Fruit fly (Drosophila melanogaster): ENCODE data around the gene Dscam2.

Dscam2 gene

dm6 chr3L:7137613-7138189 lies 52.0 kb downstream of the Dscam2 start:
- TF ChIP-seq toe (GFP tag; optimal IDR thresholded peaks at IDR 0.05) (no peak), Mnt (GFP tag; optimal IDR thresholded peaks at IDR 0.05) (no peak), ovo (GFP tag; optimal IDR thresholded peaks at IDR 0.05) (no peak), pad (GFP tag; optimal IDR thresholded peaks at IDR 0.05) (no peak), Hr96 (GFP tag; optimal IDR thresholded peaks at IDR 0.05) (no peak)

dm6 chr3L:7136663-7137062 lies 53.1 kb downstream of the Dscam2 start:
- no peak for TF ChIP-seq tj (GFP tag; optimal IDR thresholded peaks at IDR 0.05)
- no peak for TF ChIP-seq toe (GFP tag; optimal IDR thresholded peaks at IDR 0.05)
- TF ChIP-seq Clk (GFP tag; optimal IDR thresholded peaks at IDR 0.05), result no peak
- no peak for TF ChIP-seq CG14711 (tag; optimal IDR thresholded peaks at IDR 0.05)
- TF ChIP-seq cnc (optimal IDR thresholded peaks at IDR 0.05), result no peak
- no peak for TF ChIP-seq CG33017 (tag; optimal IDR thresholded peaks at IDR 0.05)
- no peak for TF ChIP-seq CG7101 (tag; optimal IDR thresholded peaks at IDR 0.05)
- no peak for TF ChIP-seq CG7045 (GFP tag; optimal IDR thresholded peaks at IDR 0.05)
- TF ChIP-seq CG5204 (GFP tag; optimal IDR thresholded peaks at IDR 0.05), result no peak
- TF ChIP-seq pad (GFP tag; optimal IDR thresholded peaks at IDR 0.05), result no peak
- no peak for TF ChIP-seq Mnt (GFP tag; optimal IDR thresholded peaks at IDR 0.05)
- TF ChIP-seq CG1620 (GFP tag; optimal IDR thresholded peaks at IDR 0.05), result no peak
- TF ChIP-seq ovo (GFP tag; optimal IDR thresholded peaks at IDR 0.05), result no peak
- no peak for TF ChIP-seq Crg-1 (GFP tag; optimal IDR thresholded peaks at IDR 0.05)
- TF ChIP-seq kay (GFP tag; ENCODE audit: borderline replicate concordance), result no peak
- no peak for TF ChIP-seq Hr96 (GFP tag; optimal IDR thresholded peaks at IDR 0.05)
- TF ChIP-seq cic (GFP tag; optimal IDR thresholded peaks at IDR 0.05), result no peak
- no peak for TF ChIP-seq CG11617 (GFP tag; optimal IDR thresholded peaks at IDR 0.05)
- TF ChIP-seq CG12768 (GFP tag; optimal IDR thresholded peaks at IDR 0.05), result no peak

dm6 chr3L:7134818-7135217 lies 54.9 kb downstream of the Dscam2 start:
- peak; percentile 85 for TF ChIP-seq tj (GFP tag; optimal IDR thresholded peaks at IDR 0.05)
- TF ChIP-seq cnc (optimal IDR thresholded peaks at IDR 0.05), result no peak
- TF ChIP-seq kay (GFP tag; ENCODE audit: borderline replicate concordance), result peak; percentile 54

- TF ChIP-seq CG1620 (GFP tag; optimal IDR thresholded peaks at IDR 0.05), result peak; percentile 50
- peak; percentile 94 for TF ChIP-seq kay (GFP tag; ENCODE audit: borderline replicate concordance)
- no peak for TF ChIP-seq tj (GFP tag; optimal IDR thresholded peaks at IDR 0.05)
- peak; percentile 77 for TF ChIP-seq Hr96 (GFP tag; optimal IDR thresholded peaks at IDR 0.05)
- TF ChIP-seq Crg-1 (GFP tag; optimal IDR thresholded peaks at IDR 0.05), result peak; percentile 64
- peak; percentile 64 for TF ChIP-seq CG12768 (GFP tag; optimal IDR thresholded peaks at IDR 0.05)
- peak; percentile 61 for TF ChIP-seq toe (GFP tag; optimal IDR thresholded peaks at IDR 0.05)
- TF ChIP-seq bab1 (GFP tag; optimal IDR thresholded peaks at IDR 0.05), result peak; percentile 84
- peak; percentile 66 for TF ChIP-seq CG7101 (tag; optimal IDR thresholded peaks at IDR 0.05)
- peak; percentile 43 for TF ChIP-seq cic (GFP tag; optimal IDR thresholded peaks at IDR 0.05)
- TF ChIP-seq CG5204 (GFP tag; optimal IDR thresholded peaks at IDR 0.05), result peak; percentile 66
- peak; percentile 42 for TF ChIP-seq Mnt (GFP tag; optimal IDR thresholded peaks at IDR 0.05)
- peak; percentile 62 for TF ChIP-seq pad (GFP tag; optimal IDR thresholded peaks at IDR 0.05)
- peak; percentile 72 for TF ChIP-seq CG11617 (GFP tag; optimal IDR thresholded peaks at IDR 0.05)
- TF ChIP-seq CG7045 (GFP tag; optimal IDR thresholded peaks at IDR 0.05), result peak; percentile 73
- TF ChIP-seq ovo (GFP tag; optimal IDR thresholded peaks at IDR 0.05), result peak; percentile 0
- no peak for TF ChIP-seq cnc (optimal IDR thresholded peaks at IDR 0.05)
- TF ChIP-seq Clk (GFP tag; optimal IDR thresholded peaks at IDR 0.05), result peak; percentile 7
- TF ChIP-seq CG33017 (tag; optimal IDR thresholded peaks at IDR 0.05), result peak; percentile 55
- TF ChIP-seq CG14711 (tag; optimal IDR thresholded peaks at IDR 0.05), result peak; percentile 51
Observed at dm6 chr3L:7133699-7134655, 55.8 kb downstream of the Dscam2 start, which contains the start of gene melt. TSS of gene melt (plus strand) at chr3L:7134516.

dm6 chr3L:7132593-7132992 lies 57.1 kb downstream of the Dscam2 start:
- TF ChIP-seq CG1620 (GFP tag; optimal IDR thresholded peaks at IDR 0.05) (no peak), kay (GFP tag; ENCODE audit: borderline replicate concordance) (peak; percentile 9), CG7101 (tag; optimal IDR thresholded peaks at IDR 0.05) (peak; percentile 10), CG33017 (tag; optimal IDR thresholded peaks at IDR 0.05) (peak; percentile 19)

- TF ChIP-seq pad (GFP tag; optimal IDR thresholded peaks at IDR 0.05), result peak; percentile 23
- peak; percentile 34 for TF ChIP-seq CG7045 (GFP tag; optimal IDR thresholded peaks at IDR 0.05)
- peak; percentile 88 for TF ChIP-seq kay (GFP tag; ENCODE audit: borderline replicate concordance)
- TF ChIP-seq CG7101 (tag; optimal IDR thresholded peaks at IDR 0.05), result peak; percentile 15
- TF ChIP-seq ovo (GFP tag; optimal IDR thresholded peaks at IDR 0.05), result no peak
- no peak for TF ChIP-seq CG5204 (GFP tag; optimal IDR thresholded peaks at IDR 0.05)
- peak; percentile 55 for TF ChIP-seq CG33017 (tag; optimal IDR thresholded peaks at IDR 0.05)
- peak; percentile 72 for TF ChIP-seq CG12768 (GFP tag; optimal IDR thresholded peaks at IDR 0.05)
- peak; percentile 59 to 60 for TF ChIP-seq cnc (optimal IDR thresholded peaks at IDR 0.05)
- no peak for TF ChIP-seq Crg-1 (GFP tag; optimal IDR thresholded peaks at IDR 0.05)
- TF ChIP-seq toe (GFP tag; optimal IDR thresholded peaks at IDR 0.05), result no peak
- peak; percentile 74 for TF ChIP-seq cic (GFP tag; optimal IDR thresholded peaks at IDR 0.05)
- peak; percentile 55 for TF ChIP-seq Mnt (GFP tag; optimal IDR thresholded peaks at IDR 0.05)
- no peak for TF ChIP-seq tj (GFP tag; optimal IDR thresholded peaks at IDR 0.05)
- peak; percentile 0 for TF ChIP-seq CG14711 (tag; optimal IDR thresholded peaks at IDR 0.05)
Observed at dm6 chr3L:7131447-7131983, 58.2 kb downstream of the Dscam2 start, which contains the start of gene Acbp2. TSS of gene Acbp2 (plus strand) at chr3L:7131863.
